Fruit fly (Drosophila melanogaster): Measurements from ENCODE around the gene CG6041.

Gene CG6041

dm6 chrX:5925793-5926418 is 22.1 kb upstream of the CG6041 start:
- TF ChIP-seq pan (optimal IDR thresholded peaks at IDR 0.05) (no peak), OdsH (GFP tag; optimal IDR thresholded peaks at IDR 0.05) (no peak), Sp1 (GFP tag; optimal IDR thresholded peaks at IDR 0.05) (peak; percentile 18), foxo (GFP tag; optimal IDR thresholded peaks at IDR 0.05) (peak in 1 of 2 experiments; percentile 27), CG32264 (GFP tag; optimal IDR thresholded peaks at IDR 0.05) (no peak), fru (GFP tag; optimal IDR thresholded peaks at IDR 0.05) (peak; percentile 4), psq (GFP tag; optimal IDR thresholded peaks at IDR 0.05) (no peak), tai (GFP tag; optimal IDR thresholded peaks at IDR 0.05) (peak; percentile 4), rgr (GFP tag; optimal IDR thresholded peaks at IDR 0.05) (peak; percentile 5), ey (GFP tag; optimal IDR thresholded peaks at IDR 0.05) (peak; percentile 36), dmrt93B (GFP tag; optimal IDR thresholded peaks at IDR 0.05) (peak; percentile 29), HLH106 (tag; optimal IDR thresholded peaks at IDR 0.05) (peak; percentile 39), h (GFP tag; optimal IDR thresholded peaks at IDR 0.05) (peak; percentile 14)

- TF ChIP-seq Hnf4 (GFP tag; optimal IDR thresholded peaks at IDR 0.05) (peak; percentile 23), Jra (GFP tag; optimal IDR thresholded peaks at IDR 0.05) (no peak), Sp1 (GFP tag; optimal IDR thresholded peaks at IDR 0.05) (no peak), h (GFP tag; optimal IDR thresholded peaks at IDR 0.05) (peak; percentile 18), dl (GFP tag; optimal IDR thresholded peaks at IDR 0.05; ENCODE audit: insufficient read depth in 1 of 2, partially characterized antibody in 2 of 2) (no peak), fru (GFP tag; optimal IDR thresholded peaks at IDR 0.05) (peak; percentile 21), foxo (GFP tag; optimal IDR thresholded peaks at IDR 0.05) (peak in 1 of 2 experiments; percentile 43), OdsH (GFP tag; optimal IDR thresholded peaks at IDR 0.05) (peak; percentile 18), GATAd (GFP tag; optimal IDR thresholded peaks at IDR 0.05) (no peak), ey (GFP tag; optimal IDR thresholded peaks at IDR 0.05) (peak; percentile 0), Rel (GFP tag; optimal IDR thresholded peaks at IDR 0.05) (no peak), Rel (tag; optimal IDR thresholded peaks at IDR 0.05) (no peak), br (GFP tag; optimal IDR thresholded peaks at IDR 0.05) (peak; percentile 33), lola (GFP tag; optimal IDR thresholded peaks at IDR 0.05) (no peak), usp (GFP tag; optimal IDR thresholded peaks at IDR 0.05) (no peak), psq (GFP tag; optimal IDR thresholded peaks at IDR 0.05) (peak; percentile 48), rgr (GFP tag; optimal IDR thresholded peaks at IDR 0.05) (peak; percentile 58)
Measured at dm6 chrX:5926718-5927117, 21.2 kb upstream of the CG6041 start.

dm6 chrX:5932345-5932995 is 15.5 kb upstream of the CG6041 start:
- TF ChIP-seq Hr78 (GFP tag; optimal IDR thresholded peaks at IDR 0.05) (no peak), ey (GFP tag; optimal IDR thresholded peaks at IDR 0.05) (peak; percentile 67), br (GFP tag; optimal IDR thresholded peaks at IDR 0.05) (peak; percentile 51), sage (GFP tag; optimal IDR thresholded peaks at IDR 0.05) (no peak), h (GFP tag; optimal IDR thresholded peaks at IDR 0.05) (peak; percentile 56), Sp1 (GFP tag; optimal IDR thresholded peaks at IDR 0.05) (peak; percentile 31), N (GFP tag; optimal IDR thresholded peaks at IDR 0.05) (no peak), CG9705 (GFP tag; optimal IDR thresholded peaks at IDR 0.05) (peak; percentile 42), tai (GFP tag; optimal IDR thresholded peaks at IDR 0.05) (no peak), jim (GFP tag; optimal IDR thresholded peaks at IDR 0.05) (no peak), Myc (optimal IDR thresholded peaks at IDR 0.05) (no peak), CG32264 (GFP tag; optimal IDR thresholded peaks at IDR 0.05) (no peak), GATAd (GFP tag; optimal IDR thresholded peaks at IDR 0.05) (no peak), Hr83 (GFP tag; optimal IDR thresholded peaks at IDR 0.05; ENCODE audit: poor library complexity, severe bottlenecking) (no peak), HLH106 (tag; optimal IDR thresholded peaks at IDR 0.05) (peak; percentile 58), Jra (GFP tag; optimal IDR thresholded peaks at IDR 0.05) (no peak), Hnf4 (GFP tag; optimal IDR thresholded peaks at IDR 0.05) (peak; percentile 37), OdsH (GFP tag; optimal IDR thresholded peaks at IDR 0.05) (peak; percentile 45), Dif (GFP tag; optimal IDR thresholded peaks at IDR 0.05; ENCODE audit: partially characterized antibody) (no peak), dl (GFP tag; optimal IDR thresholded peaks at IDR 0.05; ENCODE audit: insufficient read depth in 1 of 2, partially characterized antibody in 2 of 2) (no peak), brk (GFP tag; optimal IDR thresholded peaks at IDR 0.05) (no peak), usp (GFP tag; optimal IDR thresholded peaks at IDR 0.05) (no peak), foxo (GFP tag; optimal IDR thresholded peaks at IDR 0.05) (peak in 1 of 2 experiments; percentile 65), Mio (GFP tag; optimal IDR thresholded peaks at IDR 0.05) (no peak), lola (GFP tag; optimal IDR thresholded peaks at IDR 0.05) (no peak), Dfd (GFP tag; optimal IDR thresholded peaks at IDR 0.05) (no peak), sv (GFP tag; optimal IDR thresholded peaks at IDR 0.05) (no peak), woc (GFP tag; optimal IDR thresholded peaks at IDR 0.05) (peak; percentile 58), pan (optimal IDR thresholded peaks at IDR 0.05) (no peak), Vsx2 (GFP tag; optimal IDR thresholded peaks at IDR 0.05; ENCODE audit: partially characterized antibody) (no peak), Abd-B (GFP tag; optimal IDR thresholded peaks at IDR 0.05) (no peak), dsf (GFP tag; optimal IDR thresholded peaks at IDR 0.05; ENCODE audit: borderline replicate concordance) (no peak), rgr (GFP tag; optimal IDR thresholded peaks at IDR 0.05) (peak; percentile 47), CrebA (GFP tag; optimal IDR thresholded peaks at IDR 0.05; ENCODE audit: borderline replicate concordance) (no peak), fru (GFP tag; optimal IDR thresholded peaks at IDR 0.05) (peak; percentile 56), Rel (GFP tag; optimal IDR thresholded peaks at IDR 0.05) (no peak), Rel (tag; optimal IDR thresholded peaks at IDR 0.05) (no peak), psq (GFP tag; optimal IDR thresholded peaks at IDR 0.05) (peak; percentile 54), dmrt93B (GFP tag; optimal IDR thresholded peaks at IDR 0.05) (peak; percentile 43)

All from whole organism, wandering third instar larva.